Fruit fly (Drosophila melanogaster): ENCODE results near the gene CG10301.

DNA sequence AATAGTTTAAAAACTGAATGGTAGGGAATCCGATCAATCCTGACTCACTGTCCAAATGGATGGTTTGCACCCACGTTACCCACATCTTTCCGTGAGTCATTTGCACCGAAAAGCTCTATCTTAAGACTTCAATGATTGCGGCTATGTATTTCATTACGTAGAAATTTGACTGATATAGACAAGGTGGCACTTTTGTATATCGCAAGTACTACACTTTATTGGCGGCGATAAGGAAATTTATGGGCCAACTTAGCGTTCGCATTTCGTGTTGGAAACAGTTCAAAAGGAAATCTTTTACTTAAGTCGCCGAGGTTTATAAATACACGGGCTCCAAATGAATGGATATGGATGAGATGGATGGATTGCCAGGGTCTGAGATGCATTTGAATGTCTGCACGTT lies 4.9 kb downstream of the CG10301 start:
- no peak for TF ChIP-seq Clk (GFP tag; optimal IDR thresholded peaks at IDR 0.05)
- no peak for TF ChIP-seq Hr96 (GFP tag; optimal IDR thresholded peaks at IDR 0.05)
- no peak for TF ChIP-seq Crg-1 (GFP tag; optimal IDR thresholded peaks at IDR 0.05)
- TF ChIP-seq CG14711 (tag; optimal IDR thresholded peaks at IDR 0.05) = no peak
- TF ChIP-seq Mnt (GFP tag; optimal IDR thresholded peaks at IDR 0.05) = no peak
- TF ChIP-seq toe (GFP tag; optimal IDR thresholded peaks at IDR 0.05) = no peak
